Fruit fly (Drosophila melanogaster) whole organism, wandering third instar larva: ENCODE results near the gene CG43400.

Source experiments
- rgr ChIP-seq: fragments of 200-800 bp; sonication (Bioruptor generic); optimal IDR thresholded peaks from 3 replicates; lab custom pipeline; 2016; ENCODE audit warnings: missing biosample characterization, mild to moderate bottlenecking, missing genetic modification characterization
- usp ChIP-seq: fragments of >200 bp; optimal IDR thresholded peaks from 2 replicates; lab custom pipeline; 2017; ENCODE audit warnings: missing biosample characterization, missing genetic modification characterization

dm6 chr2L:8511723-8512122, 21.2 kb downstream of the CG43400 start, which contains the start of gene CG13096:
- TF ChIP-seq rgr (GFP tag; lab: Kevin White, UChicago) (no peak), usp (GFP tag; lab: Kevin White, UChicago) (no peak)
